Fruit fly (Drosophila melanogaster) whole organism, pupa: ENCODE data around the gene CG32450.
A peak's percentile ranks its signal among the peaks of the same experiment; 100 is the strongest.

Experiments
- CG10348 ChIP-seq: fragments of 200-800 bp; sonication (Bioruptor generic); IDR thresholded peaks from 2 replicates; pipeline ENCODE4 v1.3.6; 2022; ENCODE audit warnings: missing biosample characterization, missing genetic modification characterization
- CG12605 ChIP-seq: fragments of 200-800 bp; sonication (Bioruptor generic); IDR thresholded peaks from 2 replicates; pipeline ENCODE4 v1.3.6; 2022; ENCODE audit warnings: missing biosample characterization, missing genetic modification characterization
- CG13204 ChIP-seq: fragments of 200-800 bp; sonication (Bioruptor generic); optimal IDR thresholded peaks from 2 replicates; lab custom pipeline; 2018; ENCODE audit warnings: missing biosample characterization, mild to moderate bottlenecking, missing genetic modification characterization, moderate library complexity
- CG14655 ChIP-seq: fragments of 200-800 bp; sonication (Bioruptor generic); optimal IDR thresholded peaks from 3 replicates; lab custom pipeline; 2017; ENCODE audit warnings: mild to moderate bottlenecking, missing biosample characterization, missing genetic modification reagents, missing genetic modification characterization
- CG15710 ChIP-seq: fragments of 200-800 bp; sonication (Bioruptor generic); optimal IDR thresholded peaks from 2 replicates; lab custom pipeline; 2018; ENCODE audit warnings: missing biosample characterization, mild to moderate bottlenecking, missing genetic modification characterization, moderate library complexity
- CG17806 ChIP-seq: fragments of 200-800 bp; sonication (Bioruptor generic); optimal IDR thresholded peaks from 2 replicates; lab custom pipeline; 2018; ENCODE audit warnings: missing biosample characterization, mild to moderate bottlenecking, missing genetic modification characterization, moderate library complexity
- CG32121 ChIP-seq: fragments of 200-800 bp; sonication (Bioruptor generic); IDR thresholded peaks from 2 replicates; pipeline ENCODE4 v1.3.6; 2022; ENCODE audit warnings: missing biosample characterization, missing genetic modification characterization
- CG34367 ChIP-seq: fragments of 200-800 bp; sonication (Bioruptor generic); optimal IDR thresholded peaks from 2 replicates; lab custom pipeline; 2018; ENCODE audit warnings: missing biosample characterization, mild to moderate bottlenecking, missing genetic modification characterization
- CG4496 ChIP-seq: fragments of 200-800 bp; sonication (Bioruptor generic); IDR thresholded peaks from 3 replicates; pipeline ENCODE4 v1.3.6; 2022; ENCODE audit warnings: missing biosample characterization, missing genetic modification characterization
- CG8159 ChIP-seq: fragments of 200-800 bp; sonication (Bioruptor generic); optimal IDR thresholded peaks from 3 replicates; lab custom pipeline; 2018; ENCODE audit warnings: missing biosample characterization, mild to moderate bottlenecking, missing genetic modification characterization, moderate library complexity
- CG8301 ChIP-seq: fragments of 200-800 bp; sonication (Bioruptor generic); optimal IDR thresholded peaks from 2 replicates; lab custom pipeline; 2018; ENCODE audit warnings: missing biosample characterization, mild to moderate bottlenecking, missing genetic modification characterization
- CG9948 ChIP-seq: fragments of 200-800 bp; sonication (Bioruptor generic); optimal IDR thresholded peaks from 2 replicates; lab custom pipeline; 2018; ENCODE audit warnings: missing biosample characterization, mild to moderate bottlenecking, missing genetic modification characterization, moderate library complexity
- D1 ChIP-seq: fragments of 200-800 bp; sonication (Bioruptor generic); optimal IDR thresholded peaks from 2 replicates; lab custom pipeline; 2018; ENCODE audit warnings: missing biosample characterization, mild to moderate bottlenecking, missing genetic modification characterization, moderate library complexity
- EcR ChIP-seq: fragments of 200-800 bp; sonication (Bioruptor generic); optimal IDR thresholded peaks from 3 replicates; lab custom pipeline; 2019; ENCODE audit warnings: missing biosample characterization, missing genetic modification characterization, mild to moderate bottlenecking, moderate library complexity, missing genetic modification reagents
- Ets98B ChIP-seq: fragments of 200-800 bp; sonication (Bioruptor generic); IDR thresholded peaks from 2 replicates; pipeline ENCODE4 v1.3.6; 2022; ENCODE audit warnings: missing biosample characterization, missing genetic modification characterization
- Pif1A ChIP-seq: fragments of 200-800 bp; sonication (Bioruptor generic); optimal IDR thresholded peaks from 3 replicates; lab custom pipeline; 2016; ENCODE audit warnings: missing biosample characterization, missing genetic modification characterization
- Pif1B ChIP-seq: fragments of 200-800 bp; sonication (Bioruptor generic); optimal IDR thresholded peaks from 3 replicates; lab custom pipeline; 2016; ENCODE audit warnings: missing biosample characterization, missing genetic modification characterization
- Snoo ChIP-seq: fragments of 200-800 bp; sonication (Bioruptor generic); optimal IDR thresholded peaks from 3 replicates; lab custom pipeline; 2017; ENCODE audit warnings: missing biosample characterization, mild to moderate bottlenecking, missing genetic modification characterization, inconsistent platforms
- fd96Ca ChIP-seq: fragments of 200-800 bp; sonication (Bioruptor generic); IDR thresholded peaks from 3 replicates; pipeline ENCODE4 v1.3.6; 2022; ENCODE audit warnings: missing biosample characterization, missing genetic modification characterization
- gl ChIP-seq: fragments of 200-800 bp; sonication (Bioruptor generic); optimal IDR thresholded peaks from 2 replicates; lab custom pipeline; 2018; ENCODE audit warnings: missing biosample characterization, mild to moderate bottlenecking, missing genetic modification characterization
- rn ChIP-seq: fragments of 200-800 bp; sonication (Bioruptor generic); IDR thresholded peaks from 2 replicates; pipeline ENCODE4 v1.3.6; 2022; ENCODE audit warnings: missing biosample characterization, missing genetic modification characterization

The CG32450 gene

dm6 chr3L:22349532-22349931, 20.0 kb downstream of the CG32450 start:
- TF ChIP-seq Snoo (tag; lab: Kevin White, UChicago), result no peak

dm6 chr3L:22350683-22351082, 21.1 kb downstream of the CG32450 start:
- TF ChIP-seq CG8159 (tag; lab: Kevin White, UChicago) (no peak), CG13204 (GFP tag; lab: Kevin White, UChicago) (no peak), Ets98B (no peak), rn (GFP tag; lab: Robert Waterston, UW) (no peak), CG14655 (GFP tag; lab: Kevin White, UChicago) (no peak), Pif1A (GFP tag; lab: Kevin White, UChicago) (no peak), EcR (GFP tag; lab: Kevin White, UChicago) (no peak), CG10348 (GFP tag; lab: Robert Waterston, UW) (no peak), CG32121 (GFP tag; lab: Robert Waterston, UW) (no peak), CG4496 (GFP tag; lab: Robert Waterston, UW) (no peak), CG9948 (tag; lab: Kevin White, UChicago) (no peak), gl (no peak), CG12605 (GFP tag; lab: Robert Waterston, UW) (no peak), Snoo (tag; lab: Kevin White, UChicago) (no peak), CG17806 (no peak), fd96Ca (GFP tag; lab: Robert Waterston, UW) (no peak)

dm6 chr3L:22351550-22351949, 22.0 kb downstream of the CG32450 start:
- TF ChIP-seq CG14655 (GFP tag; lab: Kevin White, UChicago), result no peak
- TF ChIP-seq CG13204 (GFP tag; lab: Kevin White, UChicago), result peak; percentile 29
- TF ChIP-seq Snoo (tag; lab: Kevin White, UChicago), result no peak
- TF ChIP-seq Pif1B (GFP tag; lab: Kevin White, UChicago), result no peak
- peak; percentile 53 for TF ChIP-seq gl
- no peak for TF ChIP-seq EcR (GFP tag; lab: Kevin White, UChicago)
- TF ChIP-seq CG4496 (GFP tag; lab: Robert Waterston, UW), result peak; percentile 56; the same call in 2 of the 3 replicates
- TF ChIP-seq CG10348 (GFP tag; lab: Robert Waterston, UW), result no peak
- no peak for TF ChIP-seq CG12605 (GFP tag; lab: Robert Waterston, UW)
- no peak for TF ChIP-seq CG34367
- no peak for TF ChIP-seq Pif1A (GFP tag; lab: Kevin White, UChicago)
- no peak for TF ChIP-seq CG9948 (tag; lab: Kevin White, UChicago)
- no peak for TF ChIP-seq CG15710 (tag; lab: Kevin White, UChicago)
- no peak for TF ChIP-seq fd96Ca (GFP tag; lab: Robert Waterston, UW)

- no peak for TF ChIP-seq D1
- no peak for TF ChIP-seq CG10348 (GFP tag; lab: Robert Waterston, UW)
- no peak for TF ChIP-seq CG8301 (tag; lab: Kevin White, UChicago)
- no peak for TF ChIP-seq Pif1B (GFP tag; lab: Kevin White, UChicago)
- TF ChIP-seq CG13204 (GFP tag; lab: Kevin White, UChicago), result no peak
- TF ChIP-seq CG34367, result no peak
- TF ChIP-seq rn (GFP tag; lab: Robert Waterston, UW), result no peak
- no peak for TF ChIP-seq CG32121 (GFP tag; lab: Robert Waterston, UW)
- no peak for TF ChIP-seq CG17806
- TF ChIP-seq gl, result no peak
- no peak for TF ChIP-seq CG15710 (tag; lab: Kevin White, UChicago)
- no peak for TF ChIP-seq CG9948 (tag; lab: Kevin White, UChicago)
Observed at dm6 chr3L:22352634-22353033, 23.1 kb downstream of the CG32450 start.

DNA sequence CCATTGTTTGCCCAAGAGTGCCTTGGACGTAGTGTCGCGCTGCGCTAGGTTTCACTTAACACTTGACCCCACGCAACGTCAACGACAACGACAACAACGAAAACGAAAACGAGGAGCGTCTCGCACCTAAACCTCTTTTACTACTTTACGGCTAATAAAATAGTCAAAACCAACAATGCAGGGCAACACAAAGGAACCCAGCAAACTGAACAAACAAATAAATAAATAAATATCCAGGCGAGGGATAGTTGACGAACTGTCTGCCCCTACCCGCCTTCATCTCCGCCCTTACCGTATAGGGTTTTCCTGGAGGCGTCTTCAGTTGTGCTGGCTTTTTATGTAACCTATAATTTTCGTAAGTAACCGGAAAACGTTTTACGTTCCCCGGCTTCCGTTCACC, 34.8 kb downstream of the CG32450 start:
- TF ChIP-seq Ets98B (no peak), fd96Ca (GFP tag; lab: Robert Waterston, UW) (no peak), CG15710 (tag; lab: Kevin White, UChicago) (no peak), Pif1A (GFP tag; lab: Kevin White, UChicago) (no peak), CG8159 (tag; lab: Kevin White, UChicago) (no peak), CG32121 (GFP tag; lab: Robert Waterston, UW) (no peak), EcR (GFP tag; lab: Kevin White, UChicago) (no peak), rn (GFP tag; lab: Robert Waterston, UW) (no peak), Pif1B (GFP tag; lab: Kevin White, UChicago) (no peak), CG13204 (GFP tag; lab: Kevin White, UChicago) (no peak), CG9948 (tag; lab: Kevin White, UChicago) (no peak), gl (no peak), CG10348 (GFP tag; lab: Robert Waterston, UW) (no peak), CG34367 (no peak), CG8301 (tag; lab: Kevin White, UChicago) (no peak), CG14655 (GFP tag; lab: Kevin White, UChicago) (no peak), CG17806 (no peak), CG12605 (GFP tag; lab: Robert Waterston, UW) (no peak), CG4496 (GFP tag; lab: Robert Waterston, UW) (no peak), D1 (no peak)

- TF ChIP-seq Ets98B (no peak), EcR (GFP tag; lab: Kevin White, UChicago) (no peak), CG12605 (GFP tag; lab: Robert Waterston, UW) (no peak), CG13204 (GFP tag; lab: Kevin White, UChicago) (no peak), CG32121 (GFP tag; lab: Robert Waterston, UW) (no peak), CG8159 (tag; lab: Kevin White, UChicago) (no peak), rn (GFP tag; lab: Robert Waterston, UW) (no peak), CG10348 (GFP tag; lab: Robert Waterston, UW) (no peak), D1 (no peak), CG14655 (GFP tag; lab: Kevin White, UChicago) (no peak), CG4496 (GFP tag; lab: Robert Waterston, UW) (no peak)
- TF ChIP-seq, all 21 proteins: peak for 0
Observed at dm6 chr3L:22366942-22367341, 37.4 kb downstream of the CG32450 start.
